Worm (Caenorhabditis elegans): ENCODE results near the gene F58F12.12.

DNA sequence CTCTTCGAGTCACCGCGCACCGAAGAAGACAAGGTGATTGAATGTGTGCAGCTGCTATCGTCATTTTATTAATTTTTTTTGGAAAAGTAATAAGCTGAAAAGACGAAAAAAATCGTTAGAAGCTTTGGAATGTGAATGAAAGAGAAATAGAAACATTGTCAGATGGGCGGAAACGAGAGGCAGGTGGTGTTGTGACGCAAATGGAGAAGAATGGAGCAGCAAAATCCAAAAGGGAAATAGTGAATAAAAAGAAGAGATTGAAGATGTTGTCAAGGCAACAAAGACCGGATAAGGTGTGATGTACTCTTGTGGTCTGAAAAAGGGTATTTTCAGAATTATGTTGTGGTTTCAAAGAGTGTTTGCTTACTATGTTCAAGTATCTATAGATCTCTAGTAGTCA lies 38.5 kb upstream of the F58F12.12 start:
- no peak for TF ChIP-seq lin-15B (tag; optimal IDR thresholded peaks at IDR 0.05)
- no peak for TF ChIP-seq nhr-11 (tag; optimal IDR thresholded peaks at IDR 0.05)
- no peak for TF ChIP-seq ztf-11 (tag; optimal IDR thresholded peaks at IDR 0.05)
- TF ChIP-seq jun-1 (tag; optimal IDR thresholded peaks at IDR 0.05), result no peak
- TF ChIP-seq ceh-9 (tag; optimal IDR thresholded peaks at IDR 0.05), result no peak
- TF ChIP-seq elt-3 (tag; optimal IDR thresholded peaks at IDR 0.05), result no peak
- TF ChIP-seq elt-1 (tag; optimal IDR thresholded peaks at IDR 0.05), result no peak
- no peak for TF ChIP-seq ceh-82 (tag; optimal IDR thresholded peaks at IDR 0.05)
